Worm (Caenorhabditis elegans) whole organism, L4/young adult: ENCODE data around the gene sdc-3.

Experiments used
- W03F9.2 ChIP-seq: fragments of 150-350 bp; optimal IDR thresholded peaks from 2 replicates; lab custom pipeline; 2014; ENCODE audit warnings: missing biosample characterization, missing genetic modification characterization
- dao-5 ChIP-seq: sonication (generic microtip); optimal IDR thresholded peaks from 2 replicates; lab custom pipeline; 2016; ENCODE audit warnings: missing genotype, missing genetic modification characterization, moderate library complexity, missing compliant biosample characterization
- him-1 ChIP-seq: sonication (generic microtip); optimal IDR thresholded peaks from 2 replicates; lab custom pipeline; 2016; ENCODE audit warnings: missing genotype, missing genetic modification reagents, missing genetic modification characterization, missing compliant biosample characterization

DNA sequence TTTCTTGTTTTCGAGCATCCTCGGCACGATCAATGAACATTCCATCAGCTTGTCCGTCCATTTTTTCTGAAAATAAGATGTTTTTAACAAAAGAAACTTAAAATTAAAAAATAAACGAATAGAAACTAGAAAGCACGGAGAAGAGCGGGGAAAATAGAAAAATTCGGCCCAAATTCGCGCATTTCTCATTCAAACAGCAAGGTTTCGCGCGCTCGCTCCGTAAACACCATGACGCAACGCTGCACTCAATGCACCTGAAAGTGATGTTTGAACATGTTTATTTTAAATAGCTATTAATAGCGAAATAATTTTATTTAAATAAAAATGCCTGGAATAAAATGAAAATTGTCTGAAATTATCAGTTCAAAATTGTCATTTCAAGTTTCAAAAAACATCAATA is 11.5 kb upstream of the sdc-3 start, which contains the start of the genes mcm-3 and C25D7.15:
- TF ChIP-seq dao-5: no peak
- TF ChIP-seq him-1 (tag; lab: Kevin White, UChicago): no peak
- peak; percentile 32 for TF ChIP-seq W03F9.2
